Worm (Caenorhabditis elegans): Measurements from ENCODE around the gene fzr-1.

Gene fzr-1

DNA sequence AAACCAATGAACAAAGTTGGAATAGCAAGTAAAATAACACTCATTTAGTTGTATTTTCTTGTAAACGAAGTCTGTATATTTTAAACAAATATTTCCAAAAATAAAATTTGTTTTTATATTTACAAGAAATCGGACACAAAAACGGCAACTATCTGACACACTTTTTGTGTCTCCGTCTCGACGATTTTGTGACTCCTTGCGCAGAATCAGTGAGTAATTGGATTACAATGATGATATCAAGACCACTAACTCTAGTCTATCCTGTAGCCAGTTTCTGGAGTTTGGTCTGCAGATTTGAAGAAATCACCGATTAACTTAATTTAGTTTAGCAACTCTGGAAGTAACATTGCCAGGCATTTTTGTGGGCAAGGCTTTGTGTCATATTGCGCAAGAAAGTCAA is 18.5 kb upstream of the fzr-1 start, which contains the start of gene cyp-13A10:
cyp-13A10 (minus strand) TSS at position 88 of the 400 bp plus-strand sequence.
- TF ChIP-seq sptf-1 (tag; optimal IDR thresholded peaks at IDR 0.05) (no peak), zip-8 (tag; optimal IDR thresholded peaks at IDR 0.05) (peak; percentile 32), ham-2 (GFP tag; optimal IDR thresholded peaks at IDR 0.05) (no peak), nhr-76 (tag; optimal IDR thresholded peaks at IDR 0.05) (no peak), blmp-1 (tag; optimal IDR thresholded peaks at IDR 0.05) (no peak), lin-13 (tag; optimal IDR thresholded peaks at IDR 0.05) (no peak), ces-1 (GFP tag; optimal IDR thresholded peaks at IDR 0.05) (no peak), elt-3 (tag; optimal IDR thresholded peaks at IDR 0.05) (no peak)

DNA sequence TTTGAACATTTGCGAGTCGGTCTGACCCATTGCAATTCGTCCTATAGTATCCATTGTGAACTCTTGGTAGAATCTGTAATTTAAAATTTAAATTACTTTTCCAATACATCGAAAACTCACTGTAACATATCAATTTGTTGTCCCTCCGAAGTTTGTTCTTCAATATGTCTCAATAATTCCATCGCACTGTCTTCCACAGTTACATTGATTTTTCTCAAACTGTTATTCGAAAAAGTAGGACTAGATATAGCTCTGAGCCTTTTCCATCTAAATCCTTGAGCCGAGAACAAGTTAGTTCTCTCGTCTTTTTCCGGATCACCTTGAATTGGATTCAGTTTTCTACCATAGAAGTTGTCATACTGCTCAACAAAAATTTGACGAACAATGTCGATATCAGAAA is 17.9 kb upstream of the fzr-1 start:
- TF ChIP-seq nhr-2 (tag; optimal IDR thresholded peaks at IDR 0.05) (no peak), ceh-83 (GFP tag; optimal IDR thresholded peaks at IDR 0.05) (no peak), mls-2 (tag; optimal IDR thresholded peaks at IDR 0.05) (no peak), mab-5 (tag; optimal IDR thresholded peaks at IDR 0.05) (no peak), unc-120 (tag; optimal IDR thresholded peaks at IDR 0.05; ENCODE audit: poor library complexity, severe bottlenecking) (no peak), nhr-28 (tag; optimal IDR thresholded peaks at IDR 0.05) (no peak), lin-13 (tag; optimal IDR thresholded peaks at IDR 0.05) (no peak), nhr-76 (tag; optimal IDR thresholded peaks at IDR 0.05) (no peak), sem-2 (GFP tag; optimal IDR thresholded peaks at IDR 0.05) (no peak), unc-62 (GFP tag; optimal IDR thresholded peaks at IDR 0.05) (no peak), tbx-8 (GFP tag; optimal IDR thresholded peaks at IDR 0.05) (no peak), M03D4.4 (tag; optimal IDR thresholded peaks at IDR 0.05) (no peak), bed-3 (GFP tag; optimal IDR thresholded peaks at IDR 0.05) (no peak), ceh-43 (GFP tag; optimal IDR thresholded peaks at IDR 0.05) (no peak), unc-39 (tag; optimal IDR thresholded peaks at IDR 0.05) (no peak), cnd-1 (tag; optimal IDR thresholded peaks at IDR 0.05) (no peak), lsy-2 (tag; optimal IDR thresholded peaks at IDR 0.05) (no peak), nhr-12 (tag; optimal IDR thresholded peaks at IDR 0.05) (no peak)

DNA sequence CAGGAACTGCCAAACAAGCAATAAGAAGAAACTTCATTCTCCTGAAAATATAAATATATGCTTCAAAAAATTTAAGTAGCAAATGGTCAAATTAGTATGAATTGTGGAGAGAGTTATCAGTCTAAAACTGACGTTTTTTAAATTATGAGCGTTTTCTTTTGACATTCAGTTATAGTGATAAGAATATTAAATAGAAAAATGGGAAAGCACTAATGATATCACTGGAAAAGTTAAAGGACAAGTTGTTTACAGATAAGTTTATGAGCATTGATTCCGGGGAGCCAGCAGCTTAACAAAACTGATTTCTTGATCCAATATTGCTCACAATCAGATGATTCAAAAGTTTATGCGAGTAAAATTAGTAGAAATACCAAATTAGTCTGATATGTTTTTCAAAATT is 16.1 kb upstream of the fzr-1 start, which contains the start of gene ZK1320.3:
ZK1320.3 (minus strand) TSS at position 41 of the 400 bp plus-strand sequence.
- TF ChIP-seq elt-3 (tag; optimal IDR thresholded peaks at IDR 0.05) (no peak), nhr-2 (tag; optimal IDR thresholded peaks at IDR 0.05) (no peak), mep-1 (tag; optimal IDR thresholded peaks at IDR 0.05) (no peak), sem-2 (GFP tag; optimal IDR thresholded peaks at IDR 0.05) (no peak), ztf-11 (tag; optimal IDR thresholded peaks at IDR 0.05) (no peak), nhr-28 (tag; optimal IDR thresholded peaks at IDR 0.05) (no peak), sptf-1 (tag; optimal IDR thresholded peaks at IDR 0.05) (no peak), ces-1 (GFP tag; optimal IDR thresholded peaks at IDR 0.05) (no peak), nhr-237 (tag; optimal IDR thresholded peaks at IDR 0.05) (no peak), mls-2 (tag; optimal IDR thresholded peaks at IDR 0.05) (no peak), ceh-83 (GFP tag; optimal IDR thresholded peaks at IDR 0.05) (no peak), unc-120 (tag; optimal IDR thresholded peaks at IDR 0.05; ENCODE audit: poor library complexity, severe bottlenecking) (no peak), hlh-1 (tag; optimal IDR thresholded peaks at IDR 0.05) (no peak), nhr-76 (tag; optimal IDR thresholded peaks at IDR 0.05) (no peak)

DNA sequence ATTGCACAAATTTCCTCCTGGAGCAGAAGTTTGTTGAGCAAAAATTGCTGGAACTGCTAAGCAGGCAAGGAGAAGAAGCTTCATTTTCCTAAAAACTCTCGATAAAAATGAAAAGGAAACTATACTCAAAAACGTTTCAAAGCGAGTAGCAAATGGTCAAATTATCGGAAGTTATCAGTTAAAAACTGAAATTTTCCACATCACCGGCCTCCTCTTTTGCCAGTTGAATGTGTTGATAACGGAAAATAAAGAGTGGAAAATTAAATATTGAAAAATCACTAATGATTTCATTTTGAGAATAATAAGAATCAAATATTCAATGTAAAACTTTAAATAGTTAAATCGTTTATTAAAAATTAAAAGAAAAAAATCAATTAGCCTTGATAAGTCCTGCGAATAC is 14.6 kb upstream of the fzr-1 start, which contains the start of gene ZK1320.2:
ZK1320.2 (minus strand) TSS at position 88 of the 400 bp plus-strand sequence.
- TF ChIP-seq nhr-237 (tag; optimal IDR thresholded peaks at IDR 0.05), result no peak
- TF ChIP-seq unc-39 (tag; optimal IDR thresholded peaks at IDR 0.05), result no peak
- no peak for TF ChIP-seq elt-3 (tag; optimal IDR thresholded peaks at IDR 0.05)
- TF ChIP-seq elt-1 (tag; optimal IDR thresholded peaks at IDR 0.05; ENCODE audit: borderline replicate concordance, insufficient read depth), result no peak
- TF ChIP-seq M03D4.4 (tag; optimal IDR thresholded peaks at IDR 0.05), result no peak
- TF ChIP-seq sem-2 (GFP tag; optimal IDR thresholded peaks at IDR 0.05), result no peak
- TF ChIP-seq cnd-1 (tag; optimal IDR thresholded peaks at IDR 0.05), result no peak
- no peak for TF ChIP-seq unc-120 (tag; optimal IDR thresholded peaks at IDR 0.05; ENCODE audit: poor library complexity, severe bottlenecking)
- TF ChIP-seq blmp-1 (tag; optimal IDR thresholded peaks at IDR 0.05), result no peak
- TF ChIP-seq unc-62 (GFP tag; optimal IDR thresholded peaks at IDR 0.05), result no peak
- TF ChIP-seq pha-4 (tag; optimal IDR thresholded peaks at IDR 0.05), result no peak
- TF ChIP-seq nhr-76 (tag; optimal IDR thresholded peaks at IDR 0.05), result no peak
- TF ChIP-seq ceh-83 (GFP tag; optimal IDR thresholded peaks at IDR 0.05), result no peak
- no peak for TF ChIP-seq nhr-2 (tag; optimal IDR thresholded peaks at IDR 0.05)
- no peak for TF ChIP-seq snpc-4 (tag; optimal IDR thresholded peaks at IDR 0.05)

DNA sequence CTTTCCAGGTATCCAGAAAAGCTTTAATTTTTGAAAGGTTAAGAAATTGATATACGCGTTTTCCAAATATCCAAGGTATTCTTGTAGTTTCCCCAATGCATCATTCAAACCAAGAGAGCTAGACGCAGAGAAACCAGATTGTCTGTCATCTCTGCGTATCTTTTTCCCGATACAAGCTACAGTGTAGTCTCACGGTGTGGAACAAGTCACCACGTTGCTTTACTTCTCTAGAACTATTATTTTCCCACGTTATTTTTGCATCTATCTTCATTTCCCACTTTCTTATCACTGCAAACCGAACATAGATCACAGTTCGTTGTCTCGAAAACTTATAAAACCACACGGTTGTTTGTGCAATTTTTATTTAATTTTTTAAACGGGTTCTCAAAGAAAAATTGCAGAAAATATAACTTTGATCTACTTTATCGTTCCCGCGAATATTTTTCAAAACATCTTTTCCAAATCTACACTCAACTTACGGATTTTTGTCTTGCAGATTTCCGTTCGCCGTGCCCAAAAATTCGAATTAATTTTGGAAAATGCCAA is 12.0 kb upstream of the fzr-1 start, which contains the start of gene gstk-1:
gstk-1 (plus strand) TSS at position 496 of the 546 bp plus-strand sequence.
- TF ChIP-seq hlh-1 (tag; optimal IDR thresholded peaks at IDR 0.05), result no peak
- TF ChIP-seq blmp-1 (tag; optimal IDR thresholded peaks at IDR 0.05), result no peak
- TF ChIP-seq sptf-1 (tag; optimal IDR thresholded peaks at IDR 0.05), result no peak
- TF ChIP-seq nhr-12 (tag; optimal IDR thresholded peaks at IDR 0.05), result no peak

Measured in whole organism, mixed stage, embryonic.